Worm (Caenorhabditis elegans): ENCODE results near the gene lurp-3.

- TF ChIP-seq ceh-19 (GFP tag; optimal IDR thresholded peaks at IDR 0.05) (no peak), syd-9 (tag; optimal IDR thresholded peaks at IDR 0.05) (no peak), unc-3 (GFP tag; conservative IDR thresholded peaks at IDR 0.05) (no peak), unc-3 (tag; optimal IDR thresholded peaks at IDR 0.05) (no peak), F13H6.1 (tag; optimal IDR thresholded peaks at IDR 0.05) (no peak), tbx-2 (tag; optimal IDR thresholded peaks at IDR 0.05) (no peak), T23F11.4 (GFP tag; optimal IDR thresholded peaks at IDR 0.05) (no peak), dmd-4 (tag; optimal IDR thresholded peaks at IDR 0.05; ENCODE audit: borderline replicate concordance) (no peak), ama-1 (optimal IDR thresholded peaks at IDR 0.05) (no peak), nhr-11 (tag; optimal IDR thresholded peaks at IDR 0.05) (no peak), odd-2 (tag; optimal IDR thresholded peaks at IDR 0.05) (no peak), fkh-10 (GFP tag; optimal IDR thresholded peaks at IDR 0.05) (no peak)
These were observed 17.9 kb downstream of the lurp-3 start, which contains the start of gene T10G3.1 for ce11 chrV:13473467-13473866.
